Fruit fly (Drosophila melanogaster) whole organism, prepupa: ENCODE measurements around the gene del.
A peak's percentile ranks its signal among the peaks of the same experiment; 100 is the strongest.

Source experiments
- Blimp-1 ChIP-seq: fragments of 200-800 bp; sonication (Bioruptor generic); optimal IDR thresholded peaks from 3 replicates; lab custom pipeline; 2017; ENCODE audit warnings: missing biosample characterization, missing genetic modification characterization, mild to moderate bottlenecking, moderate library complexity, missing genetic modification reagents
- CG10631 ChIP-seq: fragments of 200-800 bp; sonication (Bioruptor generic); optimal IDR thresholded peaks from 2 replicates; lab custom pipeline; 2016; ENCODE audit warnings: missing biosample characterization, missing genetic modification characterization
- CG10669 ChIP-seq: fragments of 200-800 bp; sonication (Bioruptor generic); optimal IDR thresholded peaks from 3 replicates; lab custom pipeline; 2018; ENCODE audit warnings: missing biosample characterization, mild to moderate bottlenecking, missing genetic modification characterization, moderate library complexity
- CG11294 ChIP-seq: fragments of 200-800 bp; sonication (Bioruptor generic); IDR thresholded peaks from 2 replicates; pipeline ENCODE4 v1.3.6; 2022; ENCODE audit warnings: missing biosample characterization, missing genetic modification characterization
- CG11762 ChIP-seq: fragments of 200-800 bp; sonication (Bioruptor generic); optimal IDR thresholded peaks from 3 replicates; lab custom pipeline; 2016; ENCODE audit warnings: missing biosample characterization, missing genetic modification characterization; ENCODE audit not compliant: insufficient read depth
- CG15336 ChIP-seq: fragments of 200-800 bp; sonication (Bioruptor generic); IDR thresholded peaks from 2 replicates; pipeline ENCODE4 v1.3.6; 2022; ENCODE audit warnings: missing biosample characterization, missing genetic modification characterization
- CG1621 ChIP-seq: fragments of 200-800 bp; sonication (Bioruptor generic); optimal IDR thresholded peaks from 3 replicates; lab custom pipeline; 2018; ENCODE audit warnings: missing biosample characterization, mild to moderate bottlenecking, missing genetic modification characterization
- CG3032 ChIP-seq: fragments of 200-800 bp; optimal IDR thresholded peaks from 2 replicates; lab custom pipeline; 2019; ENCODE audit warnings: missing biosample characterization, mild to moderate bottlenecking, missing genetic modification characterization, moderate library complexity
- CG31627 ChIP-seq: fragments of 200-800 bp; sonication (Bioruptor generic); optimal IDR thresholded peaks from 3 replicates; lab custom pipeline; 2016; ENCODE audit warnings: missing biosample characterization, missing genetic modification characterization
- CG32006 ChIP-seq: fragments of 200-800 bp; sonication (Bioruptor generic); optimal IDR thresholded peaks from 3 replicates; lab custom pipeline; 2017; ENCODE audit warnings: missing biosample characterization, mild to moderate bottlenecking, missing genetic modification characterization
- CG34406 ChIP-seq: fragments of 200-800 bp; sonication (Bioruptor generic); optimal IDR thresholded peaks from 3 replicates; lab custom pipeline; 2016; ENCODE audit warnings: missing biosample characterization, missing genetic modification characterization
- CG3919 ChIP-seq: fragments of 200-800 bp; sonication (Bioruptor generic); optimal IDR thresholded peaks from 3 replicates; lab custom pipeline; 2016; ENCODE audit warnings: missing biosample characterization, missing genetic modification characterization
- CG4318 ChIP-seq: fragments of 200-800 bp; sonication (Bioruptor generic); optimal IDR thresholded peaks from 3 replicates; lab custom pipeline; 2017; ENCODE audit warnings: missing biosample characterization, mild to moderate bottlenecking, missing genetic modification characterization
- CG6276 ChIP-seq: fragments of 200-800 bp; sonication (Bioruptor generic); optimal IDR thresholded peaks from 2 replicates; lab custom pipeline; 2017; ENCODE audit warnings: missing biosample characterization, mild to moderate bottlenecking, missing genetic modification characterization
- CG6808 ChIP-seq: fragments of 200-800 bp; sonication (Bioruptor generic); optimal IDR thresholded peaks from 3 replicates; lab custom pipeline; 2017; ENCODE audit warnings: missing biosample characterization, missing genetic modification characterization, mild to moderate bottlenecking, moderate library complexity, missing genetic modification reagents
- CG6854 ChIP-seq: fragments of 200-800 bp; sonication (Bioruptor generic); optimal IDR thresholded peaks from 2 replicates; lab custom pipeline; 2017; ENCODE audit warnings: missing biosample characterization, mild to moderate bottlenecking, missing genetic modification characterization
- CG7368 ChIP-seq: fragments of 200-800 bp; sonication (Bioruptor generic); optimal IDR thresholded peaks from 3 replicates; lab custom pipeline; 2016; ENCODE audit warnings: missing biosample characterization, missing genetic modification characterization
- CG8319 ChIP-seq: fragments of 200-800 bp; sonication (Bioruptor generic); optimal IDR thresholded peaks from 3 replicates; lab custom pipeline; 2016; ENCODE audit warnings: missing biosample characterization, missing genetic modification characterization
- CG8632 ChIP-seq: fragments of 200-800 bp; sonication (Bioruptor generic); optimal IDR thresholded peaks from 3 replicates; lab custom pipeline; 2016; ENCODE audit warnings: missing biosample characterization, missing genetic modification characterization
- CG9139 ChIP-seq: fragments of 200-800 bp; sonication (Bioruptor generic); optimal IDR thresholded peaks from 3 replicates; lab custom pipeline; 2017; ENCODE audit warnings: missing biosample characterization, mild to moderate bottlenecking, missing genetic modification characterization
- Eip75B ChIP-seq: fragments of 200-800 bp; sonication (Bioruptor generic); optimal IDR thresholded peaks from 3 replicates; lab custom pipeline; 2016; ENCODE audit warnings: missing biosample characterization, missing genetic modification characterization
- Eip78C ChIP-seq: fragments of 200-800 bp; sonication (Bioruptor generic); peaks from one replicate; lab custom pipeline; 2016; ENCODE audit warnings: missing biosample characterization, missing genetic modification characterization
- Eip93F ChIP-seq: fragments of 200-800 bp; sonication (Bioruptor generic); optimal IDR thresholded peaks from 2 replicates; lab custom pipeline; 2016; ENCODE audit warnings: missing biosample characterization, mild to moderate bottlenecking, missing genetic modification characterization
- Ets21C ChIP-seq: fragments of 200-800 bp; sonication (Bioruptor generic); optimal IDR thresholded peaks from 3 replicates; lab custom pipeline; 2016; ENCODE audit warnings: missing biosample characterization, missing genetic modification characterization
- Hr38 ChIP-seq: sonication (Bioruptor generic); optimal IDR thresholded peaks from 2 replicates; lab custom pipeline; 2016; ENCODE audit warnings: missing biosample characterization, missing genetic modification characterization
- Hr39 ChIP-seq: fragments of 200-800 bp; sonication (Bioruptor generic); optimal IDR thresholded peaks from 2 replicates; lab custom pipeline; 2016; ENCODE audit warnings: missing biosample characterization, missing genetic modification characterization
- Hr4 ChIP-seq: fragments of 200-800 bp; sonication (Bioruptor generic); optimal IDR thresholded peaks from 3 replicates; lab custom pipeline; 2016; ENCODE audit warnings: missing biosample characterization, missing genetic modification characterization
- Lpt ChIP-seq: fragments of 200-800 bp; sonication (Bioruptor generic); optimal IDR thresholded peaks from 3 replicates; lab custom pipeline; 2016; ENCODE audit warnings: missing biosample characterization, missing genetic modification characterization
- OdsH ChIP-seq: fragments of 200-800 bp; sonication (Bioruptor generic); optimal IDR thresholded peaks from 3 replicates; lab custom pipeline; 2016; ENCODE audit warnings: missing biosample characterization, missing genetic modification characterization
- Smox ChIP-seq: fragments of 200-800 bp; sonication (Bioruptor generic); optimal IDR thresholded peaks from 3 replicates; lab custom pipeline; 2016; ENCODE audit warnings: missing biosample characterization, missing genetic modification characterization
- Sox14 ChIP-seq: fragments of 200-800 bp; sonication (Bioruptor generic); optimal IDR thresholded peaks from 3 replicates; lab custom pipeline; 2016; ENCODE audit warnings: missing biosample characterization, missing genetic modification characterization
- Sox15 ChIP-seq: fragments of 200-800 bp; sonication (Bioruptor generic); optimal IDR thresholded peaks from 3 replicates; lab custom pipeline; 2016; ENCODE audit warnings: missing biosample characterization, missing genetic modification characterization
- achi ChIP-seq: fragments of 200-800 bp; sonication (Bioruptor generic); optimal IDR thresholded peaks from 3 replicates; lab custom pipeline; 2016; ENCODE audit warnings: missing biosample characterization, missing genetic modification characterization
- cyc ChIP-seq: fragments of 200-800 bp; sonication (Bioruptor generic); optimal IDR thresholded peaks from 3 replicates; lab custom pipeline; 2016; ENCODE audit warnings: missing biosample characterization, missing genetic modification characterization
- eg ChIP-seq: fragments of 200-800 bp; sonication (Bioruptor generic); IDR thresholded peaks from 3 replicates; pipeline ENCODE4 v1.3.6; 2022; ENCODE audit warnings: missing biosample characterization, missing genetic modification characterization
- esn ChIP-seq: fragments of 200-800 bp; sonication (Bioruptor generic); optimal IDR thresholded peaks from 2 replicates; lab custom pipeline; 2016; ENCODE audit warnings: missing biosample characterization, mild to moderate bottlenecking, missing genetic modification characterization, moderate library complexity
- fd59A ChIP-seq: fragments of 200-800 bp; sonication (Bioruptor generic); optimal IDR thresholded peaks from 2 replicates; lab custom pipeline; 2017; ENCODE audit warnings: missing biosample characterization, mild to moderate bottlenecking, missing genetic modification characterization, missing genetic modification reagents
- fkh ChIP-seq: fragments of 200-800 bp; sonication (Bioruptor generic); optimal IDR thresholded peaks from 3 replicates; lab custom pipeline; 2017; ENCODE audit warnings: missing biosample characterization, mild to moderate bottlenecking, missing genetic modification characterization, moderate library complexity
- net ChIP-seq: fragments of 200-800 bp; sonication (Bioruptor generic); optimal IDR thresholded peaks from 3 replicates; lab custom pipeline; 2016; ENCODE audit warnings: missing biosample characterization, missing genetic modification characterization
- pdm3 ChIP-seq: fragments of 200-800 bp; sonication (Bioruptor generic); optimal IDR thresholded peaks from 3 replicates; lab custom pipeline; 2016; ENCODE audit warnings: missing biosample characterization, missing genetic modification characterization
- salr ChIP-seq, 2 experiments: fragments of 200-800 bp; sonication (Bioruptor generic); optimal IDR thresholded peaks; 3 replicates each; lab custom pipeline; 2016 to 2018; ENCODE audit warnings: missing biosample characterization in 2 of 2, missing genetic modification characterization in 2 of 2, mild to moderate bottlenecking in 1 of 2
- spab ChIP-seq: fragments of 200-800 bp; sonication (Bioruptor generic); optimal IDR thresholded peaks from 2 replicates; lab custom pipeline; 2017; ENCODE audit warnings: missing biosample characterization, mild to moderate bottlenecking, missing genetic modification characterization, missing genetic modification reagents
- svp ChIP-seq: fragments of 200-800 bp; sonication (Bioruptor generic); peaks from one replicate; lab custom pipeline; 2016; ENCODE audit warnings: missing biosample characterization, missing genetic modification characterization
- topi ChIP-seq: fragments of 200-800 bp; sonication (Bioruptor generic); optimal IDR thresholded peaks from 3 replicates; lab custom pipeline; 2016; ENCODE audit warnings: missing biosample characterization, missing genetic modification characterization
- vri ChIP-seq: fragments of 200-800 bp; sonication (Bioruptor generic); optimal IDR thresholded peaks from 3 replicates; lab custom pipeline; 2016; ENCODE audit warnings: missing biosample characterization, mild to moderate bottlenecking, missing genetic modification characterization

Gene del

DNA sequence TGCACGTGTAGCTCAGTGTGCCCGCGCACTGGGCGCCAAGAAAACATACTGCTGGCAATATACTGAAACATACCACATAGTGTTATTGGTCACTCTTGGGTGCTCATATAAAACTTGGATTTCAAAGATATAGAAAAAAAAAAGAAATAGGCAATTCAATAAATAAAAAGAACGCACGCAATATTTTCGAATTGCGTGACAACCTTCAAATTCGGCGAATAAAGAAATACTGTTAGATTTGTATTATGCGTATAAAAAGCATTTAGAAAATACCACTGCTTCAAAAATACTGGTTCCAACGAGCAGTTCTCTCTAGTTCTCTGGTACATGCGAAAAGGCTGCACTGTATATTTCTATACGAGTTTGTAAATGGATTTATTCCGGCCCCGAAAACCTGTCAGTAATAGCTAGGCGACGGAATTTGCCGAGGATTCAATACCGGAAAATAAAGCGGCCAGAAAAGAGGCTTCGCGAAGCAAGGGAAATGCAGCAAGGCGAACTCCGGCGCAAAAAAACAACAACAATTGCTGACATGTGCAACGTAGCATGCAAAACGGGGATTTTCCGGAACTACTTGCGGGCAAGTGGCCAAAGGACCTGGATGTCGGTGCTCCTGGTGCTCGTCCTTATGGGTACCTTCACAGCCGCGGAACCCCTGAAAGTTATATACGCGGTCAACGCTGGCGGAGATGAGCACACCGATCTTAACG, 45.8 kb downstream of the del start, which contains the start of gene CG9257 (continued):
- TF ChIP-seq CG11294 (GFP tag; lab: Robert Waterston, UW) (no peak), Eip75B (GFP tag; lab: Kevin White, UChicago) (no peak), pdm3 (GFP tag; lab: Kevin White, UChicago) (peak; percentile 12), CG3919 (GFP tag; lab: Kevin White, UChicago) (no peak), fd59A (GFP tag; lab: Kevin White, UChicago) (no peak), Hr4 (GFP tag; lab: Kevin White, UChicago) (no peak), Eip93F (GFP tag; lab: Kevin White, UChicago) (no peak), Smox (GFP tag; lab: Kevin White, UChicago) (no peak), net (GFP tag; lab: Kevin White, UChicago) (no peak), Sox15 (GFP tag; lab: Kevin White, UChicago) (no peak), CG10631 (GFP tag; lab: Kevin White, UChicago) (peak; percentile 3), CG8319 (GFP tag; lab: Kevin White, UChicago) (no peak), CG3032 (tag; lab: Kevin White, UChicago) (no peak), OdsH (GFP tag; lab: Kevin White, UChicago) (no peak), Ets21C (no peak), CG11762 (GFP tag; lab: Kevin White, UChicago) (no peak), CG15336 (GFP tag; lab: Robert Waterston, UW) (no peak), CG4318 (GFP tag; lab: Kevin White, UChicago) (no peak), CG9139 (no peak), esn (peak; percentile 48)

DNA sequence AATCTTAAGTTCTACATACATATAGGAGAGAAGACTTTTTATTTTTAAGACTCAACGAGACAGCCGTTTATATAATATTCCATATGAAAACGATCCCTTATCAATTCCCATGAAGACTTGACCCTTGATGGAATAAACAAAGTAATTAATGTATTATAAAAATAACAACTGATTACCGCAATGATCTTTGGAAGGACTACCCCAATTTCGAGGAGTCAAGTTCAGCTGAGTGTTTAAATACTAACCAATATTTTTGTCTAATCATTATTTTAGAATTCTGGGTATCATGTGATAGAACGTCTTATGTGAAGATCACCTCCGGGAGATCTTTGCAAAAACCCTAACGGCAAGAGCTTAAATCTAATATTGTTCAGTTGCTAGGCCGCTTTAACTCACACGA, 50.5 kb downstream of the del start:
- TF ChIP-seq vri (GFP tag; lab: Kevin White, UChicago): peak; percentile 33
- no peak for TF ChIP-seq CG31627
- peak; percentile 17 for TF ChIP-seq Eip78C
- no peak for TF ChIP-seq CG32006 (GFP tag; lab: Kevin White, UChicago)
- TF ChIP-seq CG1621 (tag; lab: Kevin White, UChicago): no peak
- TF ChIP-seq CG8319 (GFP tag; lab: Kevin White, UChicago): no peak
- TF ChIP-seq svp (GFP tag; lab: Kevin White, UChicago): peak; percentile 96

DNA sequence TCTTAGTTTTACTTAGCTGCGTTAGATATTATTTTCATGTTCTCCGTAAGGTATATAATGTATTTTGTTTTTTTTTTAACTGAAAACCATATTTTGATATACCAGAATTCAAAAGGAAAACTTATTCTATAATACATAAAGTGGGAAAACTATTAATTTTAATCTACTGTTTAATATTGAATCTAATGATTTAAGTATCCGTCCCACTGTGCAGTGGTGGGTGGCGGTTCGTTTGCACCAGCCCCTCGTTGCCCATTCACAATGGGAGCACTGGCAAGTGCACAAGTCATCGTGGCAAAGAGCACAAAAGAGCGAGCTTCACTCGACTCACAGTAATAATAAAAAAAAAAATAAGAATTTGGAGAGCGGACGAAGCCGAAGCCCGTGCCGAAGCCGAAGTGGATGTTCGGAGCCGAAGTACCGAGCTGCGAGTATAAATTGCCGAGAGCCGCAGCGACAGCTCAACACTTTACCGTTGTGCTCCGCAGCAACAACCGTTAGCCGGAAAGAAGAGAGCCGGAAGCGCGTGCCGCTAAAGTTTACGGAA, 51.8 kb downstream of the del start, which contains the start of gene CG34136:
CG34136 (plus strand) TSS at position 475 of the 547 bp plus-strand sequence.
- TF ChIP-seq CG3919 (GFP tag; lab: Kevin White, UChicago) (peak; percentile 55), eg (GFP tag; lab: Robert Waterston, UW) (peak; percentile 85), CG6808 (GFP tag; lab: Kevin White, UChicago) (peak; percentile 44), Sox15 (GFP tag; lab: Kevin White, UChicago) (no peak), cyc (GFP tag; lab: Kevin White, UChicago) (peak; percentile 3), Eip75B (GFP tag; lab: Kevin White, UChicago) (peak; percentile 49), OdsH (GFP tag; lab: Kevin White, UChicago) (peak; percentile 58), Blimp-1 (GFP tag; lab: Kevin White, UChicago) (no peak), topi (GFP tag; lab: Kevin White, UChicago) (peak; percentile 50), CG1621 (tag; lab: Kevin White, UChicago) (peak; percentile 76), CG8632 (GFP tag; lab: Kevin White, UChicago) (peak; percentile 25), pdm3 (GFP tag; lab: Kevin White, UChicago) (peak; percentile 38), CG6276 (GFP tag; lab: Kevin White, UChicago) (peak; percentile 71), CG10669 (GFP tag; lab: Kevin White, UChicago) (peak; percentile 53), CG34406 (GFP tag; lab: Kevin White, UChicago) (no peak), Smox (GFP tag; lab: Kevin White, UChicago) (peak; percentile 3), Hr4 (GFP tag; lab: Kevin White, UChicago) (peak; percentile 60), CG11294 (GFP tag; lab: Robert Waterston, UW) (0 out of 2 replicates have a peak, but pooled peaks have one; percentile 28), fkh (GFP tag; lab: Kevin White, UChicago) (no peak), CG6854 (GFP tag; lab: Kevin White, UChicago) (peak; percentile 47), Lpt (GFP tag; lab: Kevin White, UChicago) (peak; percentile 27), salr (GFP tag; optimal IDR thresholded peaks at IDR 0.05; lab: Kevin White, UChicago) (peak; percentile 34 to 61), CG8319 (GFP tag; lab: Kevin White, UChicago) (no peak), CG3032 (tag; lab: Kevin White, UChicago) (peak; percentile 51), Hr39 (GFP tag; lab: Kevin White, UChicago) (peak; percentile 11), achi (peak; percentile 36), Sox14 (peak; percentile 15), Hr38 (GFP tag; lab: Kevin White, UChicago) (no peak), CG10631 (GFP tag; lab: Kevin White, UChicago) (peak; percentile 31), CG7368 (GFP tag; lab: Kevin White, UChicago) (peak; percentile 52), spab (GFP tag; lab: Kevin White, UChicago) (peak; percentile 53)
